Worm (Caenorhabditis elegans) whole organism, young adult: ENCODE measurements around the gene W02A2.5.

Experiments
- B0261.1 ChIP-seq: sonication (generic microtip); optimal IDR thresholded peaks from 2 replicates; lab custom pipeline; 2016; ENCODE audit warnings: mild to moderate bottlenecking, missing genetic modification characterization, moderate library complexity, missing compliant biosample characterization
- B0336.3 ChIP-seq: fragments of 200-800 bp; sonication (Bioruptor generic); IDR thresholded peaks from 2 replicates; pipeline ENCODE4 v1.3.6; 2022; ENCODE audit warnings: missing genetic modification characterization, missing compliant biosample characterization
- C17E4.6 ChIP-seq: fragments of 200-800 bp; sonication (Bioruptor generic); IDR thresholded peaks from 2 replicates; pipeline ENCODE4 v1.3.6; 2022; ENCODE audit warnings: missing genetic modification reagents, missing genetic modification characterization, missing compliant biosample characterization
- F23B12.7 ChIP-seq: sonication (generic microtip); optimal IDR thresholded peaks from 2 replicates; lab custom pipeline; 2017; ENCODE audit warnings: missing genetic modification characterization, mild to moderate bottlenecking, missing compliant biosample characterization, antibody characterized with exemption, moderate library complexity; ENCODE audit not compliant: insufficient read depth
- F49E8.2 ChIP-seq: sonication (generic microtip); optimal IDR thresholded peaks from 3 replicates; lab custom pipeline; 2017; ENCODE audit warnings: missing genetic modification characterization, mild to moderate bottlenecking, missing compliant biosample characterization, antibody characterized with exemption, moderate library complexity; ENCODE audit not compliant: insufficient read depth
- K11D2.4 ChIP-seq: fragments of 200-800 bp; sonication (Bioruptor generic); IDR thresholded peaks from 2 replicates; pipeline ENCODE4 v1.3.6; 2022; ENCODE audit warnings: missing genetic modification reagents, missing genetic modification characterization, missing compliant biosample characterization
- Y53G8AR.9 ChIP-seq: fragments of 200-800 bp; sonication (Bioruptor generic); conservative IDR thresholded peaks from 2 replicates; pipeline ENCODE4 v1.3.6; 2022; ENCODE audit warnings: missing genetic modification reagents, missing genetic modification characterization, missing compliant biosample characterization
- Y56A3A.18 ChIP-seq: fragments of 200-800 bp; sonication (Bioruptor generic); IDR thresholded peaks from 2 replicates; pipeline ENCODE4 v1.3.6; 2022; ENCODE audit warnings: missing genetic modification reagents, missing genetic modification characterization, missing compliant biosample characterization
- ZK185.1 ChIP-seq: sonication (generic microtip); optimal IDR thresholded peaks from 2 replicates; lab custom pipeline; 2016; ENCODE audit warnings: mild to moderate bottlenecking, missing genetic modification characterization, missing compliant biosample characterization; ENCODE audit not compliant: poor library complexity, severe bottlenecking
- aptf-3 ChIP-seq: fragments of 200-800 bp; sonication (Bioruptor generic); IDR thresholded peaks from 2 replicates; pipeline ENCODE4 v1.3.6; 2022; ENCODE audit warnings: missing genetic modification characterization, missing compliant biosample characterization
- atf-7 ChIP-seq: sonication (generic microtip); optimal IDR thresholded peaks from 2 replicates; lab custom pipeline; 2017; ENCODE audit warnings: mild to moderate bottlenecking, missing genetic modification characterization, missing compliant biosample characterization
- attf-5 ChIP-seq: fragments of 200-800 bp; sonication (Bioruptor generic); optimal IDR thresholded peaks from 2 replicates; lab custom pipeline; 2018; ENCODE audit warnings: mild to moderate bottlenecking, missing genetic modification characterization, missing compliant biosample characterization
- cebp-1 ChIP-seq, 2 experiments: fragments of 200-800 bp in 1 of 2; sonication (Bioruptor generic) in 1 of 2; sonication (generic microtip) in 1 of 2; IDR thresholded peaks in 1 of 2; optimal IDR thresholded peaks in 1 of 2; 2 replicates each; pipeline versions ENCODE4 v1.3.6 to Lab custom; 2017 to 2022; ENCODE audit warnings: missing compliant biosample characterization in 2 of 2, missing genetic modification characterization in 2 of 2, mild to moderate bottlenecking in 1 of 2, missing genetic modification reagents in 1 of 2, moderate library complexity in 1 of 2
- ceh-27 ChIP-seq: fragments of 200-800 bp; sonication (Bioruptor generic); optimal IDR thresholded peaks from 2 replicates; lab custom pipeline; 2018; ENCODE audit warnings: mild to moderate bottlenecking, missing genetic modification characterization, moderate library complexity, missing compliant biosample characterization
- ceh-40 ChIP-seq: fragments of 200-800 bp; sonication (Bioruptor generic); IDR thresholded peaks from 2 replicates; pipeline ENCODE4 v1.3.6; 2022; ENCODE audit warnings: missing genetic modification characterization, missing compliant biosample characterization
- ceh-79 ChIP-seq: sonication (generic microtip); optimal IDR thresholded peaks from 2 replicates; lab custom pipeline; 2017; ENCODE audit warnings: mild to moderate bottlenecking, missing genetic modification characterization, missing compliant biosample characterization
- chd-7 ChIP-seq: sonication (generic microtip); optimal IDR thresholded peaks from 2 replicates; lab custom pipeline; 2016; ENCODE audit warnings: mild to moderate bottlenecking, missing genetic modification characterization, moderate library complexity, missing compliant biosample characterization
- die-1 ChIP-seq: sonication (generic microtip); optimal IDR thresholded peaks from 2 replicates; lab custom pipeline; 2016; ENCODE audit warnings: missing genotype, mild to moderate bottlenecking, missing genetic modification characterization, missing compliant biosample characterization
- dox-1 ChIP-seq: fragments of 200-800 bp; sonication (Bioruptor generic); IDR thresholded peaks from 2 replicates; pipeline ENCODE4 v1.3.6; 2022; ENCODE audit warnings: missing genetic modification reagents, missing genetic modification characterization, missing compliant biosample characterization
- egl-44 ChIP-seq: fragments of 200-800 bp; sonication (Bioruptor generic); IDR thresholded peaks from 2 replicates; pipeline ENCODE4 v1.3.6; 2022; ENCODE audit warnings: missing genetic modification reagents, missing genetic modification characterization, missing compliant biosample characterization
- gei-17 ChIP-seq: fragments of 200-800 bp; sonication (Bioruptor generic); optimal IDR thresholded peaks from 2 replicates; lab custom pipeline; 2018; ENCODE audit warnings: mild to moderate bottlenecking, missing genetic modification characterization, missing compliant biosample characterization
- hmg-1.2 ChIP-seq: fragments of 200-800 bp; sonication (Bioruptor generic); IDR thresholded peaks from 2 replicates; pipeline ENCODE4 v1.3.6; 2022; ENCODE audit warnings: missing genetic modification reagents, missing genetic modification characterization, missing compliant biosample characterization
- hmg-20 ChIP-seq: fragments of 200-800 bp; sonication (Bioruptor generic); IDR thresholded peaks from 2 replicates; pipeline ENCODE4 v1.3.6; 2022; ENCODE audit warnings: missing genetic modification reagents, missing genetic modification characterization, missing compliant biosample characterization
- lag-1 ChIP-seq: fragments of 200-800 bp; sonication (Bioruptor generic); IDR thresholded peaks from 2 replicates; pipeline ENCODE4 v1.3.6; 2022; ENCODE audit warnings: missing genetic modification reagents, missing genetic modification characterization, missing compliant biosample characterization
- let-607 ChIP-seq, 2 experiments: fragments of 200-800 bp in 1 of 2; sonication (Bioruptor generic) in 1 of 2; sonication (generic microtip) in 1 of 2; optimal IDR thresholded peaks; 2 replicates each; lab custom pipeline; 2016 to 2018; ENCODE audit warnings: mild to moderate bottlenecking in 2 of 2, missing compliant biosample characterization in 2 of 2, missing genetic modification characterization in 2 of 2, moderate library complexity in 2 of 2, missing genotype in 1 of 2
- lin-26 ChIP-seq: fragments of 200-800 bp; sonication (Bioruptor generic); IDR thresholded peaks from 2 replicates; pipeline ENCODE4 v1.3.6; 2022; ENCODE audit warnings: missing genetic modification reagents, missing genetic modification characterization, missing compliant biosample characterization
- lin-35 ChIP-seq, 3 experiments: fragments of 150-350 bp in 2 of 3; sonication (generic microtip) in 1 of 3; optimal IDR thresholded peaks; 2 replicates each; lab custom pipeline; 2014 to 2018; ENCODE audit warnings: missing biosample characterization in 3 of 3, missing genetic modification characterization in 3 of 3, missing genetic modification reagents in 3 of 3
- lin-40 ChIP-seq: sonication (generic microtip); optimal IDR thresholded peaks from 2 replicates; lab custom pipeline; 2016; ENCODE audit warnings: missing genetic modification characterization, mild to moderate bottlenecking, missing compliant biosample characterization, missing genotype, missing genetic modification reagents
- lin-54 ChIP-seq: fragments of 200-800 bp; sonication (Bioruptor generic); optimal IDR thresholded peaks from 2 replicates; lab custom pipeline; 2018; ENCODE audit warnings: mild to moderate bottlenecking, missing genetic modification characterization, missing compliant biosample characterization
- madf-10 ChIP-seq: sonication (generic microtip); optimal IDR thresholded peaks from 2 replicates; lab custom pipeline; 2016; ENCODE audit warnings: mild to moderate bottlenecking, missing genetic modification characterization, missing compliant biosample characterization
- mcd-1 ChIP-seq: fragments of 200-800 bp; sonication (Bioruptor generic); IDR thresholded peaks from 2 replicates; pipeline ENCODE4 v1.3.6; 2022; ENCODE audit warnings: missing genetic modification reagents, missing genetic modification characterization, missing compliant biosample characterization
- mel-28 ChIP-seq: sonication (generic microtip); optimal IDR thresholded peaks from 2 replicates; lab custom pipeline; 2016; ENCODE audit warnings: borderline replicate concordance, mild to moderate bottlenecking, missing genetic modification characterization, missing compliant biosample characterization
- nfya-1 ChIP-seq: sonication (generic microtip); optimal IDR thresholded peaks from 2 replicates; lab custom pipeline; 2017; ENCODE audit warnings: antibody characterized with exemption, missing compliant biosample characterization, missing genetic modification characterization, borderline replicate concordance; ENCODE audit not compliant: insufficient read depth
- nfyb-1 ChIP-seq: fragments of 200-800 bp; sonication (Bioruptor generic); IDR thresholded peaks from 2 replicates; pipeline ENCODE4 v1.3.6; 2022; ENCODE audit warnings: missing genetic modification reagents, missing genetic modification characterization, missing compliant biosample characterization
- snpc-3.4 ChIP-seq: sonication (generic microtip); optimal IDR thresholded peaks from 2 replicates; lab custom pipeline; 2017; ENCODE audit warnings: missing genetic modification characterization, mild to moderate bottlenecking, missing compliant biosample characterization, antibody characterized with exemption, moderate library complexity, missing genotype, missing genetic modification reagents
- snpc-4 ChIP-seq, 5 experiments: fragments of 150-350 bp in 1 of 5; sonication (generic microtip) in 4 of 5; optimal IDR thresholded peaks; 2 replicates each; lab custom pipeline; 2014 to 2018; ENCODE audit warnings: missing genetic modification characterization in 5 of 5, missing biosample characterization in 3 of 5, antibody characterized with exemption in 2 of 5, mild to moderate bottlenecking in 2 of 5, missing compliant biosample characterization in 2 of 5, missing genotype in 2 of 5, moderate library complexity in 2 of 5, missing genetic modification reagents in 1 of 5
- somi-1 ChIP-seq: fragments of 200-800 bp; sonication (Bioruptor generic); optimal IDR thresholded peaks from 2 replicates; lab custom pipeline; 2018; ENCODE audit warnings: mild to moderate bottlenecking, missing genetic modification characterization, missing compliant biosample characterization
- tbp1 ChIP-seq: fragments of 200-800 bp; sonication (Bioruptor generic); optimal IDR thresholded peaks from 2 replicates; lab custom pipeline; 2018; ENCODE audit warnings: mild to moderate bottlenecking, missing genetic modification characterization, missing compliant biosample characterization
- tlf-1 ChIP-seq: fragments of 200-800 bp; sonication (Bioruptor generic); optimal IDR thresholded peaks from 2 replicates; lab custom pipeline; 2018; ENCODE audit warnings: mild to moderate bottlenecking, missing genetic modification characterization, missing compliant biosample characterization
- unc-130 ChIP-seq: sonication (generic microtip); optimal IDR thresholded peaks from 2 replicates; lab custom pipeline; 2016; ENCODE audit warnings: missing genetic modification reagents, missing genetic modification characterization, missing compliant biosample characterization
- zfh-2 ChIP-seq: fragments of 200-800 bp; sonication (Bioruptor generic); conservative IDR thresholded peaks from 2 replicates; pipeline ENCODE4 v1.3.6; 2022; ENCODE audit warnings: missing genetic modification reagents, missing genetic modification characterization, missing compliant biosample characterization
- ztf-18 ChIP-seq: sonication (generic microtip); optimal IDR thresholded peaks from 2 replicates; lab custom pipeline; 2016; ENCODE audit warnings: missing genotype, mild to moderate bottlenecking, missing genetic modification characterization, missing compliant biosample characterization
- ztf-22 ChIP-seq: fragments of 200-800 bp; sonication (Bioruptor generic); optimal IDR thresholded peaks from 2 replicates; lab custom pipeline; 2018; ENCODE audit warnings: mild to moderate bottlenecking, missing genetic modification characterization, moderate library complexity, missing compliant biosample characterization
- ztf-26 ChIP-seq: sonication (generic microtip); optimal IDR thresholded peaks from 2 replicates; lab custom pipeline; 2017; ENCODE audit warnings: missing genetic modification characterization, missing compliant biosample characterization
- ztf-3 ChIP-seq: fragments of 200-800 bp; sonication (Bioruptor generic); optimal IDR thresholded peaks from 2 replicates; lab custom pipeline; 2018; ENCODE audit warnings: mild to moderate bottlenecking, missing genetic modification characterization, missing compliant biosample characterization

The W02A2.5 gene

DNA sequence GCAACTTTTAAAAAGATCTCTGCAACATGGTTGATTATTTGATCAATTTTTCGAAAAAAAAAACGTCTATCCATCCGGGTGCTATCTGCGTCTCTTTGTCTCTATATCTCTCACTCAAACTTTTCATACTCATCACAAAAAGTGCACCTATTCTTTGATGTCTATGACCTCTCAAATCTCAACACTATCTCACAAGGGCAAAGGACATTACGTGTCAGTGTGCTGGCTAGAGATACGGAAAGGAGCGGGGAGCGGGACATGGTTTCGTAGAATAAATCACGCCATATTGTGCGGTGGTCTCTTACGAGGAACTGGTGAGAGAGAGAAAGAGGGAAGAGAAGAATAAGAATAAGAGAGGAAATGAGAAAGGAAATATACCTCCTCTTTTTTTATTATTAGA lies 20.2 kb upstream of the W02A2.5 start:
- TF ChIP-seq zfh-2 (peak; percentile 36; the same call in 1 of the 2 replicates), tlf-1 (peak; percentile 64), mcd-1 (peak; percentile 57; the same call in 1 of the 2 replicates), lin-35 (GFP tag; optimal IDR thresholded peaks at IDR 0.05; lab: Kevin White, UChicago) (peak in 1 of 3 experiments; percentile 31), F49E8.2 (tag; lab: Kevin White, UChicago) (no peak), dox-1 (peak; percentile 50; the same call in 1 of the 2 replicates), cebp-1 (GFP tag; IDR thresholded peaks at IDR 0.05; lab: Robert Waterston, UW) (no peak), cebp-1 (tag; optimal IDR thresholded peaks at IDR 0.05; lab: Kevin White, UChicago) (peak; percentile 71), B0336.3 (peak; percentile 79), nfyb-1 (GFP tag; lab: Robert Waterston, UW) (peak; percentile 79), ztf-18 (tag; lab: Kevin White, UChicago) (peak; percentile 15), C17E4.6 (GFP tag; lab: Robert Waterston, UW) (no peak), ztf-3 (GFP tag; lab: Kevin White, UChicago) (no peak), B0261.1 (tag; lab: Kevin White, UChicago) (no peak), lin-26 (GFP tag; lab: Robert Waterston, UW) (peak; percentile 44; the same call in 1 of the 2 replicates), egl-44 (GFP tag; lab: Robert Waterston, UW) (0 out of 2 replicates have a peak, but pooled peaks have one; percentile 47), hmg-20 (no peak), atf-7 (peak; percentile 72), let-607 (tag; optimal IDR thresholded peaks at IDR 0.05; lab: Kevin White, UChicago) (peak; percentile 28 to 68), ceh-79 (tag; lab: Kevin White, UChicago) (no peak), chd-7 (tag; lab: Kevin White, UChicago) (peak; percentile 72), unc-130 (no peak), snpc-4 (GFP tag; optimal IDR thresholded peaks at IDR 0.05; lab: Kevin White, UChicago) (no peak), snpc-4 (tag; optimal IDR thresholded peaks at IDR 0.05; lab: Kevin White, UChicago) (peak in 3 of 4 experiments; percentile 31 to 51 (median 42)), gei-17 (GFP tag; lab: Kevin White, UChicago) (peak; percentile 24), ceh-27 (peak; percentile 21), tbp1 (GFP tag; lab: Kevin White, UChicago) (peak; percentile 57), ztf-26 (tag; lab: Kevin White, UChicago) (peak; percentile 51), F23B12.7 (no peak), madf-10 (tag; lab: Kevin White, UChicago) (peak; percentile 58), hmg-1.2 (GFP tag; lab: Robert Waterston, UW) (peak; percentile 81), Y53G8AR.9 (GFP tag; lab: Robert Waterston, UW) (peak; percentile 60; the same call in 1 of the 2 replicates), Y56A3A.18 (GFP tag; lab: Robert Waterston, UW) (peak; percentile 52; the same call in 1 of the 2 replicates), mel-28 (no peak), ZK185.1 (tag; lab: Kevin White, UChicago) (peak; percentile 29), nfya-1 (no peak), snpc-3.4 (tag; lab: Kevin White, UChicago) (peak; percentile 26), K11D2.4 (0 out of 2 replicates have a peak, but pooled peaks have one; percentile 53), ztf-22 (GFP tag; lab: Kevin White, UChicago) (peak; percentile 33), attf-5 (GFP tag; lab: Kevin White, UChicago) (peak; percentile 77), somi-1 (GFP tag; lab: Kevin White, UChicago) (peak; percentile 41), ceh-40 (GFP tag; lab: Robert Waterston, UW) (no peak), lin-40 (peak; percentile 81), lin-54 (GFP tag; lab: Kevin White, UChicago) (peak; percentile 43), aptf-3 (GFP tag; lab: Robert Waterston, UW) (no peak), lag-1 (GFP tag; lab: Robert Waterston, UW) (no peak), die-1 (tag; lab: Kevin White, UChicago) (no peak)
